Worm (Caenorhabditis elegans) whole organism, young adult: ENCODE results near the gene F47C12.6.

Experiments
- B0019.2 ChIP-seq: fragments of 200-800 bp; sonication (Bioruptor generic); conservative IDR thresholded peaks from 2 replicates; pipeline ENCODE4 v1.3.6; 2022; ENCODE audit warnings: missing genetic modification reagents, missing genetic modification characterization, missing compliant biosample characterization
- B0035.1 ChIP-seq: sonication (generic microtip); optimal IDR thresholded peaks from 2 replicates; lab custom pipeline; 2016; ENCODE audit warnings: missing genetic modification characterization, mild to moderate bottlenecking, missing compliant biosample characterization, missing genotype, missing genetic modification reagents
- B0261.1 ChIP-seq: sonication (generic microtip); optimal IDR thresholded peaks from 2 replicates; lab custom pipeline; 2016; ENCODE audit warnings: mild to moderate bottlenecking, missing genetic modification characterization, moderate library complexity, missing compliant biosample characterization
- C06A6.2 ChIP-seq: fragments of 200-800 bp; sonication (Bioruptor generic); conservative IDR thresholded peaks from 2 replicates; pipeline ENCODE4 v1.3.6; 2022; ENCODE audit warnings: missing genetic modification characterization, missing compliant biosample characterization
- C17E4.6 ChIP-seq: fragments of 200-800 bp; sonication (Bioruptor generic); IDR thresholded peaks from 2 replicates; pipeline ENCODE4 v1.3.6; 2022; ENCODE audit warnings: missing genetic modification reagents, missing genetic modification characterization, missing compliant biosample characterization
- F23B12.7 ChIP-seq: sonication (generic microtip); optimal IDR thresholded peaks from 2 replicates; lab custom pipeline; 2017; ENCODE audit warnings: missing genetic modification characterization, mild to moderate bottlenecking, missing compliant biosample characterization, antibody characterized with exemption, moderate library complexity; ENCODE audit not compliant: insufficient read depth
- F33H1.4 ChIP-seq: fragments of 200-800 bp; sonication (Bioruptor generic); IDR thresholded peaks from 2 replicates; pipeline ENCODE4 v1.3.6; 2022; ENCODE audit warnings: missing genetic modification reagents, missing genetic modification characterization, missing compliant biosample characterization
- F37B4.10 ChIP-seq: fragments of 200-800 bp; sonication (Bioruptor generic); IDR thresholded peaks from 2 replicates; pipeline ENCODE4 v1.3.6; 2022; ENCODE audit warnings: missing genetic modification characterization, missing compliant biosample characterization
- F57C9.4 ChIP-seq: sonication (generic microtip); optimal IDR thresholded peaks from 2 replicates; lab custom pipeline; 2017; ENCODE audit warnings: mild to moderate bottlenecking, missing genetic modification characterization, missing compliant biosample characterization
- T07F8.4 ChIP-seq: sonication (generic microtip); optimal IDR thresholded peaks from 2 replicates; lab custom pipeline; 2016; ENCODE audit warnings: mild to moderate bottlenecking, missing genetic modification characterization, moderate library complexity, missing compliant biosample characterization
- Y53G8AR.9 ChIP-seq: fragments of 200-800 bp; sonication (Bioruptor generic); conservative IDR thresholded peaks from 2 replicates; pipeline ENCODE4 v1.3.6; 2022; ENCODE audit warnings: missing genetic modification reagents, missing genetic modification characterization, missing compliant biosample characterization
- Y79H2A.3 ChIP-seq: fragments of 200-800 bp; sonication (Bioruptor generic); conservative IDR thresholded peaks from 2 replicates; pipeline ENCODE4 v1.3.6; 2022; ENCODE audit warnings: missing genetic modification reagents, missing genetic modification characterization, missing compliant biosample characterization
- ZK185.1 ChIP-seq: sonication (generic microtip); optimal IDR thresholded peaks from 2 replicates; lab custom pipeline; 2016; ENCODE audit warnings: mild to moderate bottlenecking, missing genetic modification characterization, missing compliant biosample characterization; ENCODE audit not compliant: poor library complexity, severe bottlenecking
- athp-1 ChIP-seq: sonication (generic microtip); optimal IDR thresholded peaks from 2 replicates; lab custom pipeline; 2017; ENCODE audit warnings: mild to moderate bottlenecking, missing genetic modification characterization, missing compliant biosample characterization
- attf-3 ChIP-seq: fragments of 200-800 bp; sonication (Bioruptor generic); conservative IDR thresholded peaks from 2 replicates; pipeline ENCODE4 v1.3.6; 2022; ENCODE audit warnings: missing genetic modification reagents, missing genetic modification characterization, missing compliant biosample characterization
- attf-6 ChIP-seq: fragments of 200-800 bp; sonication (Bioruptor generic); IDR thresholded peaks from 2 replicates; pipeline ENCODE4 v1.3.6; 2022; ENCODE audit warnings: missing genetic modification reagents, missing genetic modification characterization, missing compliant biosample characterization
- bed-1 ChIP-seq: fragments of 200-800 bp; sonication (Bioruptor generic); IDR thresholded peaks from 2 replicates; pipeline ENCODE4 v1.3.6; 2022; ENCODE audit warnings: missing genetic modification reagents, missing genetic modification characterization, missing compliant biosample characterization
- bed-2 ChIP-seq: fragments of 200-800 bp; sonication (Bioruptor generic); IDR thresholded peaks from 2 replicates; pipeline ENCODE4 v1.3.6; 2022; ENCODE audit warnings: missing genetic modification reagents, missing genetic modification characterization, missing compliant biosample characterization
- ccch-3 ChIP-seq: fragments of 200-800 bp; sonication (Bioruptor generic); optimal IDR thresholded peaks from 2 replicates; lab custom pipeline; 2018; ENCODE audit warnings: mild to moderate bottlenecking, missing genetic modification characterization, missing compliant biosample characterization
- cebp-1 ChIP-seq, 2 experiments: fragments of 200-800 bp in 1 of 2; sonication (Bioruptor generic) in 1 of 2; sonication (generic microtip) in 1 of 2; IDR thresholded peaks in 1 of 2; optimal IDR thresholded peaks in 1 of 2; 2 replicates each; pipeline versions ENCODE4 v1.3.6 to Lab custom; 2017 to 2022; ENCODE audit warnings: missing compliant biosample characterization in 2 of 2, missing genetic modification characterization in 2 of 2, mild to moderate bottlenecking in 1 of 2, missing genetic modification reagents in 1 of 2, moderate library complexity in 1 of 2
- ceh-27 ChIP-seq: fragments of 200-800 bp; sonication (Bioruptor generic); optimal IDR thresholded peaks from 2 replicates; lab custom pipeline; 2018; ENCODE audit warnings: mild to moderate bottlenecking, missing genetic modification characterization, moderate library complexity, missing compliant biosample characterization
- chd-7 ChIP-seq: sonication (generic microtip); optimal IDR thresholded peaks from 2 replicates; lab custom pipeline; 2016; ENCODE audit warnings: mild to moderate bottlenecking, missing genetic modification characterization, moderate library complexity, missing compliant biosample characterization
- dox-1 ChIP-seq: fragments of 200-800 bp; sonication (Bioruptor generic); IDR thresholded peaks from 2 replicates; pipeline ENCODE4 v1.3.6; 2022; ENCODE audit warnings: missing genetic modification reagents, missing genetic modification characterization, missing compliant biosample characterization
- dpl-1 ChIP-seq: fragments of 150-350 bp; optimal IDR thresholded peaks from 2 replicates; lab custom pipeline; 2014; ENCODE audit warnings: missing biosample characterization, missing genetic modification reagents, missing genetic modification characterization
- egl-18 ChIP-seq: fragments of 200-800 bp; sonication (Bioruptor generic); IDR thresholded peaks from 2 replicates; pipeline ENCODE4 v1.3.6; 2022; ENCODE audit warnings: missing genetic modification reagents, missing genetic modification characterization, missing compliant biosample characterization
- egl-44 ChIP-seq: fragments of 200-800 bp; sonication (Bioruptor generic); IDR thresholded peaks from 2 replicates; pipeline ENCODE4 v1.3.6; 2022; ENCODE audit warnings: missing genetic modification reagents, missing genetic modification characterization, missing compliant biosample characterization
- ets-4 ChIP-seq: fragments of 200-800 bp; sonication (Bioruptor generic); optimal IDR thresholded peaks from 2 replicates; lab custom pipeline; 2018; ENCODE audit warnings: mild to moderate bottlenecking, missing genetic modification characterization, missing compliant biosample characterization
- gei-17 ChIP-seq: fragments of 200-800 bp; sonication (Bioruptor generic); optimal IDR thresholded peaks from 2 replicates; lab custom pipeline; 2018; ENCODE audit warnings: mild to moderate bottlenecking, missing genetic modification characterization, missing compliant biosample characterization
- hlh-12 ChIP-seq: sonication (generic microtip); optimal IDR thresholded peaks from 2 replicates; lab custom pipeline; 2016; ENCODE audit warnings: missing genetic modification characterization, missing compliant biosample characterization
- hmg-1.2 ChIP-seq: fragments of 200-800 bp; sonication (Bioruptor generic); IDR thresholded peaks from 2 replicates; pipeline ENCODE4 v1.3.6; 2022; ENCODE audit warnings: missing genetic modification reagents, missing genetic modification characterization, missing compliant biosample characterization
- let-526 ChIP-seq: fragments of 200-800 bp; sonication (Bioruptor generic); IDR thresholded peaks from 2 replicates; pipeline ENCODE4 v1.3.6; 2022; ENCODE audit warnings: missing genetic modification reagents, missing genetic modification characterization, missing compliant biosample characterization
- lin-26 ChIP-seq: fragments of 200-800 bp; sonication (Bioruptor generic); IDR thresholded peaks from 2 replicates; pipeline ENCODE4 v1.3.6; 2022; ENCODE audit warnings: missing genetic modification reagents, missing genetic modification characterization, missing compliant biosample characterization
- lsl-1 ChIP-seq: fragments of 200-800 bp; sonication (Bioruptor generic); optimal IDR thresholded peaks from 2 replicates; lab custom pipeline; 2018; ENCODE audit warnings: mild to moderate bottlenecking, missing genetic modification characterization, moderate library complexity, missing compliant biosample characterization
- madf-3 ChIP-seq: fragments of 200-800 bp; sonication (Bioruptor generic); IDR thresholded peaks from 2 replicates; pipeline ENCODE4 v1.3.6; 2022; ENCODE audit warnings: missing genetic modification reagents, missing genetic modification characterization, missing compliant biosample characterization
- nfyb-1 ChIP-seq: fragments of 200-800 bp; sonication (Bioruptor generic); IDR thresholded peaks from 2 replicates; pipeline ENCODE4 v1.3.6; 2022; ENCODE audit warnings: missing genetic modification reagents, missing genetic modification characterization, missing compliant biosample characterization
- nhr-120 ChIP-seq: fragments of 200-800 bp; sonication (Bioruptor generic); IDR thresholded peaks from 2 replicates; pipeline ENCODE4 v1.3.6; 2022; ENCODE audit warnings: missing genetic modification characterization, missing compliant biosample characterization
- nhr-80 ChIP-seq: sonication (generic microtip); optimal IDR thresholded peaks from 2 replicates; lab custom pipeline; 2016; ENCODE audit warnings: missing genetic modification characterization, missing compliant biosample characterization
- nhr-90 ChIP-seq: sonication (generic microtip); optimal IDR thresholded peaks from 2 replicates; lab custom pipeline; 2016; ENCODE audit warnings: missing genotype, mild to moderate bottlenecking, missing genetic modification characterization, missing compliant biosample characterization
- rcor-1 ChIP-seq: fragments of 200-800 bp; sonication (Bioruptor generic); IDR thresholded peaks from 2 replicates; pipeline ENCODE4 v1.3.6; 2022; ENCODE audit warnings: missing genetic modification reagents, missing genetic modification characterization, missing compliant biosample characterization
- snpc-1.3 ChIP-seq: sonication (generic microtip); optimal IDR thresholded peaks from 2 replicates; lab custom pipeline; 2017; ENCODE audit warnings: missing genetic modification characterization, mild to moderate bottlenecking, missing compliant biosample characterization, antibody characterized with exemption, moderate library complexity, missing genotype, missing genetic modification reagents; ENCODE audit not compliant: insufficient read depth
- snpc-4 ChIP-seq, 5 experiments: fragments of 150-350 bp in 1 of 5; sonication (generic microtip) in 4 of 5; optimal IDR thresholded peaks; 2 replicates each; lab custom pipeline; 2014 to 2018; ENCODE audit warnings: missing genetic modification characterization in 5 of 5, missing biosample characterization in 3 of 5, antibody characterized with exemption in 2 of 5, mild to moderate bottlenecking in 2 of 5, missing compliant biosample characterization in 2 of 5, missing genotype in 2 of 5, moderate library complexity in 2 of 5, missing genetic modification reagents in 1 of 5
- tbp1 ChIP-seq: fragments of 200-800 bp; sonication (Bioruptor generic); optimal IDR thresholded peaks from 2 replicates; lab custom pipeline; 2018; ENCODE audit warnings: mild to moderate bottlenecking, missing genetic modification characterization, missing compliant biosample characterization
- tbx-9 ChIP-seq: sonication (generic microtip); optimal IDR thresholded peaks from 2 replicates; lab custom pipeline; 2016; ENCODE audit warnings: borderline replicate concordance, missing genetic modification characterization, inconsistent platforms, missing compliant biosample characterization
- tlf-1 ChIP-seq: fragments of 200-800 bp; sonication (Bioruptor generic); optimal IDR thresholded peaks from 2 replicates; lab custom pipeline; 2018; ENCODE audit warnings: mild to moderate bottlenecking, missing genetic modification characterization, missing compliant biosample characterization
- xnd-1 ChIP-seq: sonication (generic microtip); optimal IDR thresholded peaks from 2 replicates; lab custom pipeline; 2016; ENCODE audit warnings: missing genotype, missing genetic modification reagents, missing genetic modification characterization, missing compliant biosample characterization
- ztf-22 ChIP-seq: fragments of 200-800 bp; sonication (Bioruptor generic); optimal IDR thresholded peaks from 2 replicates; lab custom pipeline; 2018; ENCODE audit warnings: mild to moderate bottlenecking, missing genetic modification characterization, moderate library complexity, missing compliant biosample characterization
- ztf-28 ChIP-seq: fragments of 200-800 bp; sonication (Bioruptor generic); IDR thresholded peaks from 2 replicates; pipeline ENCODE4 v1.3.6; 2022; ENCODE audit warnings: missing genetic modification reagents, missing genetic modification characterization, missing compliant biosample characterization

F47C12.6 gene

ce11 chrIV:4028177-4028576 lies 35.0 kb upstream of the F47C12.6 start:
- TF ChIP-seq egl-44 (GFP tag; lab: Robert Waterston, UW) (peak; percentile 91), attf-3 (GFP tag; lab: Robert Waterston, UW) (no peak), rcor-1 (GFP tag; lab: Robert Waterston, UW) (0 out of 2 replicates have a peak, but pooled peaks have one; percentile 34), tlf-1 (GFP tag; lab: Kevin White, UChicago) (peak; percentile 9), chd-7 (tag; lab: Kevin White, UChicago) (peak; percentile 68), ztf-22 (no peak), athp-1 (tag; lab: Kevin White, UChicago) (no peak), F57C9.4 (tag; lab: Kevin White, UChicago) (no peak), Y53G8AR.9 (GFP tag; lab: Robert Waterston, UW) (0 out of 2 replicates have a peak, but pooled peaks have one; percentile 48), tbp1 (GFP tag; lab: Kevin White, UChicago) (peak; percentile 41), nhr-90 (tag; lab: Kevin White, UChicago) (no peak), B0035.1 (tag; lab: Kevin White, UChicago) (no peak), ccch-3 (no peak), bed-1 (no peak), C17E4.6 (no peak), bed-2 (no peak), gei-17 (peak; percentile 16), C06A6.2 (no peak), attf-6 (GFP tag; lab: Robert Waterston, UW) (no peak), lin-26 (GFP tag; lab: Robert Waterston, UW) (peak; percentile 63; the same call in 1 of the 2 replicates), F37B4.10 (GFP tag; lab: Robert Waterston, UW) (no peak), snpc-4 (GFP tag; optimal IDR thresholded peaks at IDR 0.05; lab: Kevin White, UChicago) (no peak), snpc-4 (tag; optimal IDR thresholded peaks at IDR 0.05; lab: Kevin White, UChicago) (peak in 3 of 4 experiments; percentile 48 to 66 (median 57)), tbx-9 (tag; lab: Kevin White, UChicago) (no peak), hlh-12 (tag; lab: Kevin White, UChicago) (no peak), let-526 (GFP tag; lab: Robert Waterston, UW) (0 out of 2 replicates have a peak, but pooled peaks have one; percentile 44), nhr-120 (GFP tag; lab: Robert Waterston, UW) (no peak), nhr-80 (peak; percentile 94), B0019.2 (GFP tag; lab: Robert Waterston, UW) (no peak), snpc-1.3 (tag; lab: Kevin White, UChicago) (no peak), T07F8.4 (no peak), ceh-27 (GFP tag; lab: Kevin White, UChicago) (peak; percentile 56), Y79H2A.3 (no peak), lsl-1 (GFP tag; lab: Kevin White, UChicago) (no peak), dpl-1 (GFP tag; lab: Kevin White, UChicago) (no peak), cebp-1 (GFP tag; IDR thresholded peaks at IDR 0.05; lab: Robert Waterston, UW) (peak; percentile 33; the same call in 1 of the 2 replicates), cebp-1 (tag; optimal IDR thresholded peaks at IDR 0.05; lab: Kevin White, UChicago) (peak; percentile 77), dox-1 (GFP tag; lab: Robert Waterston, UW) (peak; percentile 90), ets-4 (GFP tag; lab: Kevin White, UChicago) (peak; percentile 42), F23B12.7 (tag; lab: Kevin White, UChicago) (no peak), B0261.1 (no peak), ztf-28 (GFP tag; lab: Robert Waterston, UW) (0 out of 2 replicates have a peak, but pooled peaks have one; percentile 62), xnd-1 (tag; lab: Kevin White, UChicago) (no peak), madf-3 (GFP tag; lab: Robert Waterston, UW) (no peak), ZK185.1 (tag; lab: Kevin White, UChicago) (no peak), egl-18 (GFP tag; lab: Robert Waterston, UW) (no peak), F33H1.4 (GFP tag; lab: Robert Waterston, UW) (no peak), hmg-1.2 (GFP tag; lab: Robert Waterston, UW) (peak; percentile 32; the same call in 1 of the 2 replicates), nfyb-1 (GFP tag; lab: Robert Waterston, UW) (peak; percentile 15; the same call in 1 of the 2 replicates)
